Worm (Caenorhabditis elegans) whole organism, L3 larva: ENCODE measurements around the gene ZK287.4.
A peak's percentile ranks its signal among the peaks of the same experiment; 100 is the strongest.

Experiments used
- R02D3.7 ChIP-seq: fragments of 150-350 bp; optimal IDR thresholded peaks from 2 replicates; lab custom pipeline; 2014; ENCODE audit warnings: missing biosample characterization, missing genetic modification characterization
- ZK546.5 ChIP-seq: sonication (generic microtip); optimal IDR thresholded peaks from 2 replicates; lab custom pipeline; 2017; ENCODE audit warnings: missing biosample characterization, missing genetic modification characterization
- aly-2 ChIP-seq: fragments of 150-350 bp; optimal IDR thresholded peaks from 2 replicates; lab custom pipeline; 2014; ENCODE audit warnings: missing biosample characterization, missing genetic modification characterization
- ama-1 ChIP-seq: fragments of 150-350 bp; optimal IDR thresholded peaks from 2 replicates; lab custom pipeline; 2018
- ceh-16 ChIP-seq: sonication (generic microtip); optimal IDR thresholded peaks from 2 replicates; lab custom pipeline; 2017; ENCODE audit warnings: missing biosample characterization, missing genetic modification characterization
- ceh-28 ChIP-seq: fragments of 150-350 bp; optimal IDR thresholded peaks from 2 replicates; lab custom pipeline; 2014; ENCODE audit warnings: missing biosample characterization, missing genetic modification reagents, missing genetic modification characterization
- ceh-82 ChIP-seq: fragments of 150-350 bp; optimal IDR thresholded peaks from 2 replicates; lab custom pipeline; 2014; ENCODE audit warnings: missing biosample characterization, missing genetic modification characterization
- ceh-9 ChIP-seq: sonication (generic microtip); optimal IDR thresholded peaks from 2 replicates; lab custom pipeline; 2018; ENCODE audit warnings: missing biosample characterization, missing genetic modification characterization
- daf-12 ChIP-seq: fragments of 150-350 bp; optimal IDR thresholded peaks from 2 replicates; lab custom pipeline; 2014; ENCODE audit warnings: missing biosample characterization, missing genetic modification reagents, missing genetic modification characterization
- egl-27 ChIP-seq: sonication (generic microtip); optimal IDR thresholded peaks from 4 replicates; lab custom pipeline; 2017; ENCODE audit warnings: missing biosample characterization, missing genetic modification reagents, missing genetic modification characterization
- egl-5 ChIP-seq: fragments of 150-350 bp; optimal IDR thresholded peaks from 2 replicates; lab custom pipeline; 2017; ENCODE audit warnings: missing biosample characterization, missing genetic modification reagents, missing genetic modification characterization, inconsistent platforms
- elt-1 ChIP-seq: fragments of 150-350 bp; optimal IDR thresholded peaks from 2 replicates; lab custom pipeline; 2014; ENCODE audit warnings: missing biosample characterization, missing genetic modification characterization
- elt-2 ChIP-seq: sonication (generic microtip); optimal IDR thresholded peaks from 2 replicates; lab custom pipeline; 2016; ENCODE audit warnings: missing genetic modification reagents, mild to moderate bottlenecking, missing genetic modification characterization, missing compliant biosample characterization
- elt-3 ChIP-seq, 3 experiments: fragments of 150-350 bp in 1 of 3; sonication (generic microtip) in 2 of 3; optimal IDR thresholded peaks; 2 replicates in 2 of 3; 4 replicates in 1 of 3; lab custom pipeline; 2014 to 2017; ENCODE audit warnings: missing biosample characterization in 3 of 3, missing genetic modification characterization in 3 of 3
- eor-1 ChIP-seq, 2 experiments: fragments of 150-350 bp; optimal IDR thresholded peaks; 2 replicates each; lab custom pipeline; 2014 to 2018; ENCODE audit warnings: missing biosample characterization in 2 of 2, missing genetic modification characterization in 2 of 2
- fkh-10 ChIP-seq: sonication (generic microtip); optimal IDR thresholded peaks from 2 replicates; lab custom pipeline; 2017; ENCODE audit warnings: missing biosample characterization, missing genetic modification reagents, missing genetic modification characterization
- fkh-2 ChIP-seq: fragments of 150-350 bp; optimal IDR thresholded peaks from 2 replicates; lab custom pipeline; 2014; ENCODE audit warnings: missing biosample characterization, missing genetic modification reagents, missing genetic modification characterization
- fos-1 ChIP-seq: fragments of 150-350 bp; optimal IDR thresholded peaks from 2 replicates; lab custom pipeline; 2014; ENCODE audit warnings: missing biosample characterization, missing genetic modification characterization
- hmg-11 ChIP-seq: sonication (generic microtip); optimal IDR thresholded peaks from 2 replicates; lab custom pipeline; 2016; ENCODE audit warnings: missing genetic modification characterization, missing compliant biosample characterization
- jun-1 ChIP-seq: fragments of 150-350 bp; optimal IDR thresholded peaks from 2 replicates; lab custom pipeline; 2014; ENCODE audit warnings: missing biosample characterization, missing genetic modification reagents, missing genetic modification characterization
- lin-15B ChIP-seq: fragments of 150-350 bp; optimal IDR thresholded peaks from 2 replicates; lab custom pipeline; 2014; ENCODE audit warnings: missing biosample characterization, missing genetic modification characterization
- lin-39 ChIP-seq: fragments of 150-350 bp; optimal IDR thresholded peaks from 2 replicates; lab custom pipeline; 2018; ENCODE audit warnings: missing biosample characterization, missing genetic modification reagents, missing genetic modification characterization
- lsy-12 ChIP-seq: sonication (generic microtip); optimal IDR thresholded peaks from 2 replicates; lab custom pipeline; 2016; ENCODE audit warnings: mild to moderate bottlenecking, missing genetic modification characterization, missing compliant biosample characterization
- mdl-1 ChIP-seq: fragments of 150-350 bp; optimal IDR thresholded peaks from 2 replicates; lab custom pipeline; 2014; ENCODE audit warnings: missing biosample characterization, missing genetic modification characterization
- mml-1 ChIP-seq: fragments of 150-350 bp; sonication (generic microtip); optimal IDR thresholded peaks from 3 replicates; lab custom pipeline; 2014; ENCODE audit warnings: missing biosample characterization, missing genetic modification characterization
- nfya-1 ChIP-seq: sonication (generic microtip); optimal IDR thresholded peaks from 2 replicates; lab custom pipeline; 2017; ENCODE audit warnings: missing genetic modification characterization, mild to moderate bottlenecking, missing compliant biosample characterization, antibody characterized with exemption, moderate library complexity; ENCODE audit not compliant: insufficient read depth
- nhr-11 ChIP-seq: fragments of 150-350 bp; optimal IDR thresholded peaks from 2 replicates; lab custom pipeline; 2014; ENCODE audit warnings: missing biosample characterization, missing genetic modification characterization
- nhr-12 ChIP-seq: fragments of 150-350 bp; optimal IDR thresholded peaks from 2 replicates; lab custom pipeline; 2014; ENCODE audit warnings: missing biosample characterization, missing genetic modification characterization
- nhr-23 ChIP-seq: fragments of 150-350 bp; optimal IDR thresholded peaks from 2 replicates; lab custom pipeline; 2014; ENCODE audit warnings: missing biosample characterization, missing genetic modification reagents, missing genetic modification characterization
- nhr-237 ChIP-seq: fragments of 150-350 bp; optimal IDR thresholded peaks from 2 replicates; lab custom pipeline; 2014; ENCODE audit warnings: missing biosample characterization, missing genetic modification characterization
- nhr-25 ChIP-seq: sonication (generic microtip); optimal IDR thresholded peaks from 2 replicates; lab custom pipeline; 2017; ENCODE audit warnings: missing biosample characterization, missing genetic modification characterization
- nhr-28 ChIP-seq: fragments of 150-350 bp; optimal IDR thresholded peaks from 2 replicates; lab custom pipeline; 2014; ENCODE audit warnings: missing biosample characterization, missing genetic modification characterization
- nhr-43 ChIP-seq: sonication (generic microtip); optimal IDR thresholded peaks from 2 replicates; lab custom pipeline; 2016; ENCODE audit warnings: mild to moderate bottlenecking, missing genetic modification characterization, missing compliant biosample characterization; ENCODE audit not compliant: poor library complexity, severe bottlenecking
- nhr-67 ChIP-seq: fragments of 150-350 bp; optimal IDR thresholded peaks from 2 replicates; lab custom pipeline; 2014; ENCODE audit warnings: missing biosample characterization, missing genetic modification characterization
- nhr-76 ChIP-seq: fragments of 150-350 bp; sonication (generic microtip); optimal IDR thresholded peaks from 5 replicates; lab custom pipeline; 2014; ENCODE audit warnings: missing biosample characterization, missing genetic modification characterization
- nhr-77 ChIP-seq: fragments of 150-350 bp; optimal IDR thresholded peaks from 2 replicates; lab custom pipeline; 2014; ENCODE audit warnings: missing biosample characterization, missing genetic modification characterization
- pha-4 ChIP-seq: fragments of 150-350 bp; optimal IDR thresholded peaks from 2 replicates; lab custom pipeline; 2014; ENCODE audit warnings: missing biosample characterization, missing genetic modification reagents, missing genetic modification characterization
- pqm-1 ChIP-seq: fragments of 150-350 bp; optimal IDR thresholded peaks from 2 replicates; lab custom pipeline; 2017; ENCODE audit warnings: missing biosample characterization, missing genetic modification characterization, inconsistent platforms
- sea-2 ChIP-seq: fragments of 150-350 bp; sonication (generic microtip); optimal IDR thresholded peaks from 4 replicates; lab custom pipeline; 2014; ENCODE audit warnings: missing biosample characterization, missing genetic modification reagents, missing genetic modification characterization
- skn-1 ChIP-seq: fragments of 150-350 bp; optimal IDR thresholded peaks from 2 replicates; lab custom pipeline; 2014; ENCODE audit warnings: missing biosample characterization, missing genetic modification characterization
- snpc-4 ChIP-seq: fragments of 150-350 bp; optimal IDR thresholded peaks from 2 replicates; lab custom pipeline; 2014; ENCODE audit warnings: missing biosample characterization, missing genetic modification characterization
- tbx-2 ChIP-seq: sonication (generic microtip); optimal IDR thresholded peaks from 2 replicates; lab custom pipeline; 2016; ENCODE audit warnings: mild to moderate bottlenecking, missing genetic modification characterization, missing compliant biosample characterization
- unc-39 ChIP-seq: sonication (generic microtip); optimal IDR thresholded peaks from 4 replicates; lab custom pipeline; 2017; ENCODE audit warnings: missing biosample characterization, missing genetic modification characterization
- unc-62 ChIP-seq: fragments of 150-350 bp; sonication (generic microtip); optimal IDR thresholded peaks from 4 replicates; lab custom pipeline; 2014; ENCODE audit warnings: missing biosample characterization, missing genetic modification reagents, missing genetic modification characterization
- zag-1 ChIP-seq: fragments of 150-350 bp; optimal IDR thresholded peaks from 2 replicates; lab custom pipeline; 2014; ENCODE audit warnings: missing biosample characterization, missing genetic modification characterization
- ztf-11 ChIP-seq: fragments of 150-350 bp; optimal IDR thresholded peaks from 2 replicates; lab custom pipeline; 2014; ENCODE audit warnings: missing biosample characterization, missing genetic modification characterization
- ztf-4 ChIP-seq: fragments of 150-350 bp; optimal IDR thresholded peaks from 2 replicates; lab custom pipeline; 2014; ENCODE audit warnings: missing biosample characterization, missing genetic modification characterization

Gene ZK287.4

DNA sequence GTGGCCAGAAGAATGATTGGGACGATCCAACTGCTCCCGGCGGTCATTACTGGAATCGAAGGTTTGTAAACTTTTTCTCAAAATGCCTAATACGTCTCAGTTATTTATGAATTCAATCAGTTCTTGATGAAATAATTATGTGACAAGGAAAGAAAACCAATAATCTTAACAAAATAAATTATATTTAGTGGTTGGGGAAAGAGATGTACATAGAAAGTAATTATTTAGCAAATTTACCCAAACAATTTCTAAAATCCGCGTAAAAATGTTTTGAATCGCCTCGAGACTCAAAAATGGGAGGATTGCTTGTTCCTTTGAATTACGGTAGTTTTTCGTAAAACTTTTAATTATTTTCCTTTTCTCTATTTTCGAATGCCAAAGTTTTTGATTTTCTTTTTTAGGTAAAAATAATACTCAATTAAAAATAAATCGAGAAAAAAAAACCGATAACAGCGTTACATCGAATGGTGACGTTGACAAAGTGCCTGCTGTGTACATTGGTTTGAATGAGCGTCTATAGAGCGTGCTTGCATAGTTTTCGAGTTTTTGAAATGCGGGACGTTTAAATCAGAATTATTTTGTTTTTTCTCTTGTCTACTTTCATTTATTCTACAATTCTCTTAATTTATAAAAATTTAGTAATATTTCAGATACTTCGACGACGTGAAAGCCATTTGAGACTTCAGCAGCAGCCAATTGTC is 44.2 kb upstream of the ZK287.4 start, which contains the start of the genes aagr-3 and drap-1:
aagr-3 (minus strand) TSS at position 51 of the 701 bp plus-strand sequence.
drap-1 (plus strand) TSS at position 645 of the 701 bp plus-strand sequence.
- TF ChIP-seq aly-2: no peak
- no peak for TF ChIP-seq nhr-43 (tag; lab: Kevin White, UChicago)
- no peak for TF ChIP-seq nhr-77 (tag; lab: Kevin White, UChicago)
- no peak for TF ChIP-seq elt-1 (tag; lab: Kevin White, UChicago)
- no peak for TF ChIP-seq ztf-4 (tag; lab: Kevin White, UChicago)
- no peak for TF ChIP-seq hmg-11 (tag; lab: Kevin White, UChicago)
- TF ChIP-seq pqm-1 (tag; lab: Kevin White, UChicago): peak; percentile 63
- no peak for TF ChIP-seq nhr-11 (tag; lab: Kevin White, UChicago)
- peak; percentile 96 for TF ChIP-seq pha-4 (tag; lab: Kevin White, UChicago)
- no peak for TF ChIP-seq nhr-25 (tag; lab: Kevin White, UChicago)
- no peak for TF ChIP-seq mml-1 (tag; lab: Kevin White, UChicago)
- no peak for TF ChIP-seq nhr-76 (tag; lab: Kevin White, UChicago)
- no peak for TF ChIP-seq unc-39 (tag; lab: Kevin White, UChicago)
- peak; percentile 55 for TF ChIP-seq nhr-23 (tag; lab: Kevin White, UChicago)
- TF ChIP-seq nhr-28 (tag; lab: Kevin White, UChicago): no peak
- TF ChIP-seq fkh-2 (tag; lab: Kevin White, UChicago): no peak
- TF ChIP-seq ceh-16 (tag; lab: Kevin White, UChicago): no peak
- no peak for TF ChIP-seq ZK546.5 (tag; lab: Kevin White, UChicago)
- TF ChIP-seq elt-2 (tag; lab: Kevin White, UChicago): peak; percentile 68
- TF ChIP-seq nhr-12 (tag; lab: Kevin White, UChicago): no peak
- TF ChIP-seq ceh-82 (tag; lab: Kevin White, UChicago): no peak
- TF ChIP-seq nhr-67 (tag; lab: Kevin White, UChicago): no peak
- no peak for TF ChIP-seq unc-62 (GFP tag; lab: Kevin White, UChicago)
- no peak for TF ChIP-seq jun-1 (tag; lab: Kevin White, UChicago)
- TF ChIP-seq fos-1: no peak
- no peak for TF ChIP-seq tbx-2
- TF ChIP-seq lin-39 (tag; lab: Kevin White, UChicago): peak; percentile 81
- peak; percentile 14 for TF ChIP-seq ama-1 (lab: Kevin White, UChicago)
- TF ChIP-seq nfya-1 (tag; lab: Kevin White, UChicago): peak; percentile 88
- TF ChIP-seq nhr-237 (tag; lab: Kevin White, UChicago): no peak
- no peak for TF ChIP-seq ceh-28 (tag; lab: Kevin White, UChicago)
- TF ChIP-seq skn-1: peak; percentile 61
- TF ChIP-seq fkh-10: no peak
- TF ChIP-seq lsy-12: no peak
- TF ChIP-seq ceh-9 (tag; lab: Kevin White, UChicago): no peak
- TF ChIP-seq ztf-11 (tag; lab: Kevin White, UChicago): no peak
- TF ChIP-seq elt-3 (tag; optimal IDR thresholded peaks at IDR 0.05; lab: Kevin White, UChicago): no peak
- no peak for TF ChIP-seq mdl-1 (tag; lab: Kevin White, UChicago)
- TF ChIP-seq zag-1 (tag; lab: Kevin White, UChicago): no peak
- TF ChIP-seq snpc-4 (tag; lab: Kevin White, UChicago): peak; percentile 44
- TF ChIP-seq R02D3.7 (tag; lab: Kevin White, UChicago): no peak
- TF ChIP-seq egl-5 (tag; lab: Kevin White, UChicago): peak; percentile 67
- TF ChIP-seq egl-27 (tag; lab: Kevin White, UChicago): no peak
- TF ChIP-seq lin-15B: peak; percentile 71
- no peak for TF ChIP-seq eor-1 (tag; optimal IDR thresholded peaks at IDR 0.05; lab: Kevin White, UChicago)
- TF ChIP-seq sea-2 (GFP tag; lab: Kevin White, UChicago): no peak
- no peak for TF ChIP-seq daf-12
